Fruit fly (Drosophila melanogaster) whole organism, embryonic: ENCODE results near the gene Hr38.

Source experiments
- Bdp1 ChIP-seq: fragments of 200-800 bp; sonication (Bioruptor generic); optimal IDR thresholded peaks from 3 replicates; lab custom pipeline; 2016; ENCODE audit warnings: missing biosample characterization, missing genetic modification characterization
- CG10209 ChIP-seq: fragments of 200-800 bp; sonication (Bioruptor generic); optimal IDR thresholded peaks from 3 replicates; lab custom pipeline; 2017; ENCODE audit warnings: missing biosample characterization, mild to moderate bottlenecking, missing genetic modification characterization, missing genetic modification reagents
- CG10431 ChIP-seq: fragments of 200-800 bp; sonication (Bioruptor generic); optimal IDR thresholded peaks from 3 replicates; lab custom pipeline; 2018; ENCODE audit warnings: missing biosample characterization, mild to moderate bottlenecking, missing genetic modification characterization
- CG11093 ChIP-seq: fragments of 200-800 bp; sonication (Bioruptor generic); IDR thresholded peaks from 3 replicates; pipeline ENCODE4 v1.3.6; 2022; ENCODE audit warnings: missing biosample characterization, missing genetic modification characterization
- CG12236 ChIP-seq: fragments of 200-800 bp; sonication (Bioruptor generic); optimal IDR thresholded peaks from 2 replicates; lab custom pipeline; 2016; ENCODE audit warnings: missing biosample characterization, missing genetic modification characterization
- CG13624 ChIP-seq: fragments of 200-800 bp; sonication (Bioruptor generic); optimal IDR thresholded peaks from 2 replicates; lab custom pipeline; 2016; ENCODE audit warnings: missing biosample characterization, missing genetic modification characterization
- CG13775 ChIP-seq: fragments of 200-800 bp; sonication (Bioruptor generic); optimal IDR thresholded peaks from 3 replicates; lab custom pipeline; 2017; ENCODE audit warnings: missing biosample characterization, mild to moderate bottlenecking, missing genetic modification characterization
- CG14050 ChIP-seq: fragments of 200-800 bp; sonication (Bioruptor generic); IDR thresholded peaks from 3 replicates; pipeline ENCODE4 v1.3.6; 2022; ENCODE audit warnings: missing biosample characterization, missing genetic modification characterization
- CG14860 ChIP-seq: fragments of 200-800 bp; sonication (Bioruptor generic); IDR thresholded peaks from 3 replicates; pipeline ENCODE4 v1.3.6; 2022; ENCODE audit warnings: missing biosample characterization, missing genetic modification characterization; ENCODE audit not compliant: partially characterized antibody
- CG15073 ChIP-seq: fragments of 200-800 bp; sonication (Bioruptor generic); optimal IDR thresholded peaks from 2 replicates; lab custom pipeline; 2016; ENCODE audit warnings: missing biosample characterization, missing genetic modification characterization
- CG18476 ChIP-seq: fragments of 200-800 bp; sonication (Bioruptor generic); optimal IDR thresholded peaks from 2 replicates; lab custom pipeline; 2016; ENCODE audit warnings: missing biosample characterization, mild to moderate bottlenecking, missing genetic modification characterization
- CG2199 ChIP-seq: fragments of 200-800 bp; sonication (Bioruptor generic); IDR thresholded peaks from 3 replicates; pipeline ENCODE4 v1.3.6; 2022; ENCODE audit warnings: missing biosample characterization, missing genetic modification characterization
- CG3407 ChIP-seq: fragments of 200-800 bp; sonication (Bioruptor generic); optimal IDR thresholded peaks from 2 replicates; lab custom pipeline; 2018; ENCODE audit warnings: missing biosample characterization, mild to moderate bottlenecking, missing genetic modification characterization
- CG4328 ChIP-seq: fragments of 200-800 bp; sonication (Bioruptor generic); optimal IDR thresholded peaks from 3 replicates; lab custom pipeline; 2017; ENCODE audit warnings: missing biosample characterization, missing genetic modification reagents, missing genetic modification characterization
- CG4730 ChIP-seq: fragments of 200-800 bp; sonication (Bioruptor generic); IDR thresholded peaks from 2 replicates; pipeline ENCODE4 v1.3.6; 2022; ENCODE audit warnings: missing biosample characterization, missing genetic modification characterization
- CG4854 ChIP-seq: fragments of 200-800 bp; sonication (Bioruptor generic); optimal IDR thresholded peaks from 2 replicates; lab custom pipeline; 2016; ENCODE audit warnings: missing biosample characterization, missing genetic modification characterization, inconsistent platforms
- CG6689 ChIP-seq: fragments of 200-800 bp; sonication (Bioruptor generic); IDR thresholded peaks from 2 replicates; pipeline ENCODE4 v1.3.6; 2022; ENCODE audit warnings: missing biosample characterization, missing genetic modification characterization
- CG6791 ChIP-seq: fragments of 200-800 bp; sonication (Bioruptor generic); IDR thresholded peaks from 3 replicates; pipeline ENCODE4 v1.3.6; 2022; ENCODE audit warnings: missing biosample characterization, missing genetic modification characterization; ENCODE audit not compliant: partially characterized antibody
- CG8281 ChIP-seq: fragments of 200-800 bp; sonication (Bioruptor generic); optimal IDR thresholded peaks from 2 replicates; lab custom pipeline; 2018; ENCODE audit warnings: missing biosample characterization, mild to moderate bottlenecking, missing genetic modification characterization, moderate library complexity
- Dll ChIP-seq: fragments of 200-800 bp; sonication (Bioruptor generic); IDR thresholded peaks from 4 replicates; pipeline ENCODE4 v1.3.6; 2022; ENCODE audit warnings: missing biosample characterization, missing genetic modification characterization; ENCODE audit not compliant: partially characterized antibody
- Doc2 ChIP-seq: fragments of 200-800 bp; sonication (Bioruptor generic); IDR thresholded peaks from 2 replicates; pipeline ENCODE4 v1.3.6; 2022; ENCODE audit warnings: missing biosample characterization, missing genetic modification characterization
- Doc3 ChIP-seq: fragments of 200-800 bp; sonication (Bioruptor generic); IDR thresholded peaks from 3 replicates; pipeline ENCODE4 v1.3.6; 2022; ENCODE audit warnings: missing biosample characterization, missing genetic modification characterization; ENCODE audit not compliant: partially characterized antibody
- Drgx ChIP-seq: fragments of 200-800 bp; sonication (Bioruptor generic); IDR thresholded peaks from 2 replicates; pipeline ENCODE4 v1.3.6; 2022; ENCODE audit warnings: missing biosample characterization, missing genetic modification characterization
- HHEX ChIP-seq: fragments of 200-800 bp; sonication (Bioruptor generic); optimal IDR thresholded peaks from 3 replicates; lab custom pipeline; 2017; ENCODE audit warnings: missing biosample characterization, mild to moderate bottlenecking, missing genetic modification characterization, missing genetic modification reagents
- Hmr ChIP-seq: fragments of 200-800 bp; sonication (Bioruptor generic); optimal IDR thresholded peaks from 3 replicates; lab custom pipeline; 2017; ENCODE audit warnings: mild to moderate bottlenecking, missing biosample characterization, missing genetic modification reagents, missing genetic modification characterization
- Hr39 ChIP-seq: fragments of >200 bp; optimal IDR thresholded peaks from 2 replicates; lab custom pipeline; 2017
- Kr ChIP-seq: fragments of 200-800 bp; sonication (Bioruptor generic); optimal IDR thresholded peaks from 2 replicates; lab custom pipeline; 2017; ENCODE audit warnings: missing biosample characterization, mild to moderate bottlenecking, missing genetic modification characterization
- Lim3 ChIP-seq: fragments of 200-800 bp; sonication (Bioruptor generic); IDR thresholded peaks from 2 replicates; pipeline ENCODE4 v1.3.6; 2022; ENCODE audit warnings: missing biosample characterization, missing genetic modification characterization
- MTF-1 ChIP-seq: fragments of 200-800 bp; sonication (Bioruptor generic); optimal IDR thresholded peaks from 2 replicates; lab custom pipeline; 2018; ENCODE audit warnings: missing biosample characterization, mild to moderate bottlenecking, missing genetic modification characterization, borderline replicate concordance
- Med ChIP-seq: fragments of 200-800 bp; sonication (Bioruptor generic); peaks from one replicate; lab custom pipeline; 2016; ENCODE audit warnings: missing biosample characterization, missing genetic modification characterization, mild to moderate bottlenecking, inconsistent platforms, moderate library complexity
- Meics ChIP-seq: fragments of 200-800 bp; sonication (Bioruptor generic); optimal IDR thresholded peaks from 2 replicates; lab custom pipeline; 2017; ENCODE audit warnings: missing biosample characterization, mild to moderate bottlenecking, missing genetic modification characterization
- NK7.1 ChIP-seq: fragments of 200-800 bp; sonication (Bioruptor generic); optimal IDR thresholded peaks from 3 replicates; lab custom pipeline; 2016; ENCODE audit warnings: missing biosample characterization, missing genetic modification characterization
- Sry-β ChIP-seq: fragments of 200-800 bp; sonication (Bioruptor generic); optimal IDR thresholded peaks from 2 replicates; lab custom pipeline; 2018; ENCODE audit warnings: missing biosample characterization, mild to moderate bottlenecking, missing genetic modification characterization, moderate library complexity
- Ssrp ChIP-seq: fragments of 200-800 bp; sonication (Bioruptor generic); optimal IDR thresholded peaks from 2 replicates; lab custom pipeline; 2018; ENCODE audit warnings: missing biosample characterization, mild to moderate bottlenecking, missing genetic modification characterization, moderate library complexity
- Usf ChIP-seq: fragments of 200-800 bp; sonication (Bioruptor generic); optimal IDR thresholded peaks from 2 replicates; lab custom pipeline; 2017; ENCODE audit warnings: missing genotype, missing biosample characterization, missing genetic modification characterization
- ato ChIP-seq: fragments of 200-800 bp; sonication (Bioruptor generic); IDR thresholded peaks from 2 replicates; pipeline ENCODE4 v1.3.6; 2022; ENCODE audit warnings: missing biosample characterization, missing genetic modification characterization; ENCODE audit not compliant: partially characterized antibody
- bbx ChIP-seq: fragments of 200-800 bp; sonication (Bioruptor generic); IDR thresholded peaks from 2 replicates; pipeline ENCODE4 v1.3.6; 2022; ENCODE audit warnings: missing biosample characterization, missing genetic modification characterization; ENCODE audit not compliant: partially characterized antibody
- bowl ChIP-seq: fragments of 200-800 bp; sonication (Bioruptor generic); IDR thresholded peaks from 2 replicates; pipeline ENCODE4 v1.3.6; 2022; ENCODE audit warnings: missing biosample characterization, missing genetic modification characterization
- bsh ChIP-seq, 2 experiments: fragments of 200-800 bp; sonication (Bioruptor generic); optimal IDR thresholded peaks; 2 replicates each; lab custom pipeline; 2017 to 2018; ENCODE audit warnings: mild to moderate bottlenecking in 2 of 2, missing biosample characterization in 2 of 2, missing genetic modification characterization in 2 of 2, moderate library complexity in 1 of 2
- crol ChIP-seq: fragments of 200-800 bp; sonication (Bioruptor generic); IDR thresholded peaks from 2 replicates; pipeline ENCODE4 v1.3.6; 2022; ENCODE audit warnings: missing biosample characterization, missing genetic modification characterization
- fru ChIP-seq: fragments of >200 bp; optimal IDR thresholded peaks from 2 replicates; lab custom pipeline; 2017
- kay ChIP-seq: fragments of 200-800 bp; sonication (Bioruptor generic); optimal IDR thresholded peaks from 2 replicates; lab custom pipeline; 2016; ENCODE audit warnings: missing biosample characterization, missing genetic modification characterization
- nerfin-1 ChIP-seq: fragments of 200-800 bp; sonication (Bioruptor generic); optimal IDR thresholded peaks from 3 replicates; lab custom pipeline; 2019; ENCODE audit warnings: missing biosample characterization, mild to moderate bottlenecking, missing genetic modification characterization, moderate library complexity
- onecut ChIP-seq: fragments of 200-800 bp; sonication (Bioruptor generic); IDR thresholded peaks from 2 replicates; pipeline ENCODE4 v1.3.6; 2022; ENCODE audit warnings: missing biosample characterization, missing genetic modification characterization
- phol ChIP-seq: fragments of 200-800 bp; sonication (Bioruptor generic); optimal IDR thresholded peaks from 3 replicates; lab custom pipeline; 2018; ENCODE audit warnings: missing biosample characterization, mild to moderate bottlenecking, missing genetic modification characterization, moderate library complexity
- pros ChIP-seq: fragments of 200-800 bp; sonication (Bioruptor generic); optimal IDR thresholded peaks from 3 replicates; lab custom pipeline; 2019; ENCODE audit warnings: missing biosample characterization, mild to moderate bottlenecking, missing genetic modification characterization, moderate library complexity
- psq ChIP-seq: fragments of 200-800 bp; sonication (Bioruptor generic); optimal IDR thresholded peaks from 2 replicates; lab custom pipeline; 2017; ENCODE audit warnings: missing biosample characterization, missing genetic modification characterization
- sens ChIP-seq: fragments of 200-800 bp; sonication (Bioruptor generic); peaks from one replicate; lab custom pipeline; 2016; ENCODE audit warnings: missing biosample characterization, missing genetic modification characterization
- sens-2 ChIP-seq: fragments of 200-800 bp; sonication (Bioruptor generic); IDR thresholded peaks from 2 replicates; pipeline ENCODE4 v1.3.6; 2022; ENCODE audit warnings: missing biosample characterization, missing genetic modification characterization
- sr ChIP-seq: fragments of 200-800 bp; sonication (Bioruptor generic); IDR thresholded peaks from 3 replicates; pipeline ENCODE4 v1.3.6; 2022; ENCODE audit warnings: missing biosample characterization, missing genetic modification characterization
- tna ChIP-seq: fragments of 200-800 bp; sonication (Bioruptor generic); IDR thresholded peaks from 2 replicates; pipeline ENCODE4 v1.3.6; 2022; ENCODE audit warnings: missing biosample characterization, missing genetic modification characterization; ENCODE audit not compliant: partially characterized antibody
- trh ChIP-seq: fragments of 200-800 bp; sonication (Bioruptor generic); optimal IDR thresholded peaks from 2 replicates; lab custom pipeline; 2016; ENCODE audit warnings: missing biosample characterization, missing genetic modification characterization

Hr38 gene

dm6 chr2L:20734687-20735088, 20.3 kb upstream of the Hr38 start (continued):
- 0 out of 2 replicates have a peak, but pooled peaks have one; percentile 47 for TF ChIP-seq ato
- no peak for TF ChIP-seq Lim3 (GFP tag; lab: Robert Waterston, UW)
- TF ChIP-seq sens (GFP tag; lab: Kevin White, UChicago): peak; percentile 61
- no peak for TF ChIP-seq Drgx (GFP tag; lab: Robert Waterston, UW)
- TF ChIP-seq bsh (GFP tag; optimal IDR thresholded peaks at IDR 0.05; lab: Kevin White, UChicago): no peak
- TF ChIP-seq fru (lab: Kevin White, UChicago): no peak
- no peak for TF ChIP-seq Hmr (GFP tag; lab: Kevin White, UChicago)
- TF ChIP-seq Sry-β (GFP tag; lab: Kevin White, UChicago): no peak
- no peak for TF ChIP-seq nerfin-1
- no peak; the same call in none of the 2 replicates for TF ChIP-seq tna
- TF ChIP-seq CG13624: no peak
- TF ChIP-seq Kr (GFP tag; lab: Kevin White, UChicago): no peak
- no peak for TF ChIP-seq NK7.1 (GFP tag; lab: Kevin White, UChicago)
- no peak for TF ChIP-seq HHEX
- TF ChIP-seq CG8281 (tag; lab: Kevin White, UChicago): no peak
- peak; percentile 51; the same call in 2 of the 3 replicates for TF ChIP-seq Doc3 (GFP tag; lab: Robert Waterston, UW)
- TF ChIP-seq MTF-1 (GFP tag; lab: Kevin White, UChicago): no peak
- TF ChIP-seq CG6791: peak; percentile 72; the same call in 2 of the 3 replicates
- TF ChIP-seq CG4328 (GFP tag; lab: Kevin White, UChicago): no peak
- TF ChIP-seq onecut (GFP tag; lab: Robert Waterston, UW): no peak
- TF ChIP-seq Bdp1 (GFP tag; lab: Kevin White, UChicago): no peak
- TF ChIP-seq sens-2: no peak
- no peak for TF ChIP-seq CG4730
- TF ChIP-seq bbx (GFP tag; lab: Robert Waterston, UW): peak; percentile 58; the same call in 1 of the 2 replicates
- TF ChIP-seq Ssrp: no peak
- no peak for TF ChIP-seq CG2199 (GFP tag; lab: Robert Waterston, UW)
- TF ChIP-seq Meics (GFP tag; lab: Kevin White, UChicago): no peak
- no peak for TF ChIP-seq CG14050 (GFP tag; lab: Robert Waterston, UW)
- TF ChIP-seq CG10209 (GFP tag; lab: Kevin White, UChicago): no peak
- no peak for TF ChIP-seq Hr39 (lab: Kevin White, UChicago)
- no peak for TF ChIP-seq CG6689 (GFP tag; lab: Robert Waterston, UW)
- no peak for TF ChIP-seq CG10431 (GFP tag; lab: Kevin White, UChicago)
- no peak for TF ChIP-seq CG15073 (GFP tag; lab: Kevin White, UChicago)
- no peak for TF ChIP-seq CG3407 (GFP tag; lab: Kevin White, UChicago)
- no peak for TF ChIP-seq pros (GFP tag; lab: Kevin White, UChicago)
- no peak for TF ChIP-seq psq
- TF ChIP-seq CG13775 (GFP tag; lab: Kevin White, UChicago): no peak
- no peak for TF ChIP-seq bowl (GFP tag; lab: Robert Waterston, UW)
- no peak for TF ChIP-seq phol (tag; lab: Kevin White, UChicago)
- TF ChIP-seq CG18476 (GFP tag; lab: Kevin White, UChicago): no peak
- no peak for TF ChIP-seq CG4854 (GFP tag; lab: Kevin White, UChicago)
- no peak for TF ChIP-seq kay (GFP tag; lab: Kevin White, UChicago)
- no peak for TF ChIP-seq sr (GFP tag; lab: Robert Waterston, UW)
- peak; percentile 28 for TF ChIP-seq Med
- TF ChIP-seq crol: no peak
- TF ChIP-seq Doc2 (GFP tag; lab: Robert Waterston, UW): no peak
- no peak for TF ChIP-seq CG12236
- no peak for TF ChIP-seq trh (GFP tag; lab: Kevin White, UChicago)
- peak; percentile 79 for TF ChIP-seq Dll (GFP tag; lab: Robert Waterston, UW)
- peak; percentile 73 for TF ChIP-seq CG14860 (GFP tag; lab: Robert Waterston, UW)
- no peak for TF ChIP-seq CG11093 (GFP tag; lab: Robert Waterston, UW)
- TF ChIP-seq Usf (GFP tag; lab: Kevin White, UChicago): no peak
